Fruit fly (Drosophila melanogaster) whole organism, prepupa: ENCODE data around the gene CG43438.

Experiments
- CG11294 ChIP-seq: fragments of 200-800 bp; sonication (Bioruptor generic); IDR thresholded peaks from 2 replicates; pipeline ENCODE4 v1.3.6; 2022; ENCODE audit warnings: missing biosample characterization, missing genetic modification characterization
- CG15336 ChIP-seq: fragments of 200-800 bp; sonication (Bioruptor generic); IDR thresholded peaks from 2 replicates; pipeline ENCODE4 v1.3.6; 2022; ENCODE audit warnings: missing biosample characterization, missing genetic modification characterization
- CG16779 ChIP-seq: fragments of 200-800 bp; sonication (Bioruptor generic); optimal IDR thresholded peaks from 3 replicates; lab custom pipeline; 2017; ENCODE audit warnings: missing biosample characterization, mild to moderate bottlenecking, missing genetic modification characterization
- CG31627 ChIP-seq: fragments of 200-800 bp; sonication (Bioruptor generic); optimal IDR thresholded peaks from 3 replicates; lab custom pipeline; 2016; ENCODE audit warnings: missing biosample characterization, missing genetic modification characterization
- CG3919 ChIP-seq: fragments of 200-800 bp; sonication (Bioruptor generic); optimal IDR thresholded peaks from 3 replicates; lab custom pipeline; 2016; ENCODE audit warnings: missing biosample characterization, missing genetic modification characterization
- CG4318 ChIP-seq: fragments of 200-800 bp; sonication (Bioruptor generic); optimal IDR thresholded peaks from 3 replicates; lab custom pipeline; 2017; ENCODE audit warnings: missing biosample characterization, mild to moderate bottlenecking, missing genetic modification characterization
- CG6276 ChIP-seq: fragments of 200-800 bp; sonication (Bioruptor generic); optimal IDR thresholded peaks from 2 replicates; lab custom pipeline; 2017; ENCODE audit warnings: missing biosample characterization, mild to moderate bottlenecking, missing genetic modification characterization
- CG6808 ChIP-seq: fragments of 200-800 bp; sonication (Bioruptor generic); optimal IDR thresholded peaks from 3 replicates; lab custom pipeline; 2017; ENCODE audit warnings: missing biosample characterization, missing genetic modification characterization, mild to moderate bottlenecking, moderate library complexity, missing genetic modification reagents
- CG8319 ChIP-seq: fragments of 200-800 bp; sonication (Bioruptor generic); optimal IDR thresholded peaks from 3 replicates; lab custom pipeline; 2016; ENCODE audit warnings: missing biosample characterization, missing genetic modification characterization
- CG8632 ChIP-seq: fragments of 200-800 bp; sonication (Bioruptor generic); optimal IDR thresholded peaks from 3 replicates; lab custom pipeline; 2016; ENCODE audit warnings: missing biosample characterization, missing genetic modification characterization
- CG9139 ChIP-seq: fragments of 200-800 bp; sonication (Bioruptor generic); optimal IDR thresholded peaks from 3 replicates; lab custom pipeline; 2017; ENCODE audit warnings: missing biosample characterization, mild to moderate bottlenecking, missing genetic modification characterization
- Eip93F ChIP-seq: fragments of 200-800 bp; sonication (Bioruptor generic); optimal IDR thresholded peaks from 2 replicates; lab custom pipeline; 2016; ENCODE audit warnings: missing biosample characterization, mild to moderate bottlenecking, missing genetic modification characterization
- Ets21C ChIP-seq: fragments of 200-800 bp; sonication (Bioruptor generic); optimal IDR thresholded peaks from 3 replicates; lab custom pipeline; 2016; ENCODE audit warnings: missing biosample characterization, missing genetic modification characterization
- Ets96B ChIP-seq: fragments of 200-800 bp; optimal IDR thresholded peaks from 2 replicates; lab custom pipeline; 2019; ENCODE audit warnings: missing biosample characterization, mild to moderate bottlenecking, missing genetic modification characterization, moderate library complexity
- Hr4 ChIP-seq: fragments of 200-800 bp; sonication (Bioruptor generic); optimal IDR thresholded peaks from 3 replicates; lab custom pipeline; 2016; ENCODE audit warnings: missing biosample characterization, missing genetic modification characterization
- Smox ChIP-seq: fragments of 200-800 bp; sonication (Bioruptor generic); optimal IDR thresholded peaks from 3 replicates; lab custom pipeline; 2016; ENCODE audit warnings: missing biosample characterization, missing genetic modification characterization
- achi ChIP-seq: fragments of 200-800 bp; sonication (Bioruptor generic); optimal IDR thresholded peaks from 3 replicates; lab custom pipeline; 2016; ENCODE audit warnings: missing biosample characterization, missing genetic modification characterization
- cyc ChIP-seq: fragments of 200-800 bp; sonication (Bioruptor generic); optimal IDR thresholded peaks from 3 replicates; lab custom pipeline; 2016; ENCODE audit warnings: missing biosample characterization, missing genetic modification characterization
- eg ChIP-seq: fragments of 200-800 bp; sonication (Bioruptor generic); IDR thresholded peaks from 3 replicates; pipeline ENCODE4 v1.3.6; 2022; ENCODE audit warnings: missing biosample characterization, missing genetic modification characterization
- net ChIP-seq: fragments of 200-800 bp; sonication (Bioruptor generic); optimal IDR thresholded peaks from 3 replicates; lab custom pipeline; 2016; ENCODE audit warnings: missing biosample characterization, missing genetic modification characterization
- salr ChIP-seq, 2 experiments: fragments of 200-800 bp; sonication (Bioruptor generic); optimal IDR thresholded peaks; 3 replicates each; lab custom pipeline; 2016 to 2018; ENCODE audit warnings: missing biosample characterization in 2 of 2, missing genetic modification characterization in 2 of 2, mild to moderate bottlenecking in 1 of 2
- spab ChIP-seq: fragments of 200-800 bp; sonication (Bioruptor generic); optimal IDR thresholded peaks from 2 replicates; lab custom pipeline; 2017; ENCODE audit warnings: missing biosample characterization, mild to moderate bottlenecking, missing genetic modification characterization, missing genetic modification reagents
- ss ChIP-seq, 2 experiments: fragments of 200-800 bp; sonication (Bioruptor generic); optimal IDR thresholded peaks; 2 replicates in 1 of 2; 3 replicates in 1 of 2; lab custom pipeline; 2017 to 2018; ENCODE audit warnings: mild to moderate bottlenecking in 2 of 2, missing biosample characterization in 2 of 2, missing genetic modification characterization in 2 of 2, moderate library complexity in 1 of 2
- topi ChIP-seq: fragments of 200-800 bp; sonication (Bioruptor generic); optimal IDR thresholded peaks from 3 replicates; lab custom pipeline; 2016; ENCODE audit warnings: missing biosample characterization, missing genetic modification characterization

The CG43438 gene

DNA sequence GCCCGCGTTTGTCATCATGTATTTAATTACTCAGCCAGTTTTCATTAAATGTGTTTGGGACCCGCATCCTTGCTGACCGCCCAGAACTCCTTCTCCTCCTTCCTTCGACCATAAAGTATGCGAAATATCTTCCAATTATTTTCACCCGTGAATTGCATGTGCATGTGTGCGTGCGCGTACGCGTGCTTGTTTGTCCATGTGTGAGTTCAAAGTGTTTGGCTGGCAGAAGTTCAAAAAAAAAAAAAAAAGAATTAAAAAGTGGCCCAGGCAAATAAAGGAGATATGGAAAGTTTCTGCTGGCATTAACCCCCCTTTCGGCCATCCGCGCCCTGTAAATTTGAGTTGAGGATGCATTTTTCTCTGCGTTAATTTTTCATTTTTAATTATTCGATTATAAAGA lies 17.9 kb downstream of the CG43438 start:
- no peak for TF ChIP-seq Hr4
- no peak for TF ChIP-seq Ets96B (tag; lab: Kevin White, UChicago)
- TF ChIP-seq CG6276 (GFP tag; lab: Kevin White, UChicago) = no peak
- TF ChIP-seq ss (GFP tag; optimal IDR thresholded peaks at IDR 0.05; lab: Kevin White, UChicago) = no peak
- no peak for TF ChIP-seq achi (GFP tag; lab: Kevin White, UChicago)
- no peak for TF ChIP-seq CG4318
- no peak for TF ChIP-seq Smox
- no peak for TF ChIP-seq CG16779
- no peak for TF ChIP-seq net
- no peak for TF ChIP-seq CG3919
- no peak for TF ChIP-seq Eip93F (GFP tag; lab: Kevin White, UChicago)
- no peak for TF ChIP-seq CG31627 (GFP tag; lab: Kevin White, UChicago)
- no peak for TF ChIP-seq topi (GFP tag; lab: Kevin White, UChicago)
- no peak for TF ChIP-seq CG8632 (GFP tag; lab: Kevin White, UChicago)
- no peak for TF ChIP-seq CG6808
- TF ChIP-seq CG9139 (GFP tag; lab: Kevin White, UChicago) = no peak
- no peak for TF ChIP-seq spab (GFP tag; lab: Kevin White, UChicago)
- no peak for TF ChIP-seq CG15336 (GFP tag; lab: Robert Waterston, UW)
- no peak for TF ChIP-seq CG8319 (GFP tag; lab: Kevin White, UChicago)
- TF ChIP-seq, all 60 proteins: peak for 0

- 0 out of 3 replicates have a peak, but pooled peaks have one; percentile 15 for TF ChIP-seq eg (GFP tag; lab: Robert Waterston, UW)
- TF ChIP-seq cyc (GFP tag; lab: Kevin White, UChicago) = no peak
- no peak for TF ChIP-seq Ets21C (GFP tag; lab: Kevin White, UChicago)
- no peak for TF ChIP-seq CG11294 (GFP tag; lab: Robert Waterston, UW)
- no peak for TF ChIP-seq salr (GFP tag; optimal IDR thresholded peaks at IDR 0.05; lab: Kevin White, UChicago)
These were observed 45.8 kb downstream of the CG43438 start, which contains the start of gene kek2 for dm6 chr2L:11581617-11582254. Gene kek2, plus strand, starts transcription at chr2L:11581937.
